Worm (Caenorhabditis elegans) whole organism, L1 larva: ENCODE data around the gene Y110A2AR.1.

Experiments used
- C04F5.9 ChIP-seq: sonication (generic microtip); optimal IDR thresholded peaks from 2 replicates; lab custom pipeline; 2016; ENCODE audit warnings: missing genetic modification characterization, missing compliant biosample characterization
- Y116A8C.19 ChIP-seq: sonication (generic microtip); optimal IDR thresholded peaks from 2 replicates; lab custom pipeline; 2016; ENCODE audit warnings: missing compliant biosample characterization, missing genetic modification characterization, borderline replicate concordance
- aha-1 ChIP-seq: fragments of 150-350 bp; optimal IDR thresholded peaks from 2 replicates; lab custom pipeline; 2014; ENCODE audit warnings: missing biosample characterization, missing genetic modification characterization
- aly-2 ChIP-seq: fragments of 150-350 bp; optimal IDR thresholded peaks from 2 replicates; lab custom pipeline; 2014; ENCODE audit warnings: missing biosample characterization, missing genetic modification characterization
- ama-1 ChIP-seq: fragments of 150-350 bp; optimal IDR thresholded peaks from 2 replicates; lab custom pipeline; 2014
- blmp-1 ChIP-seq: fragments of 150-350 bp; optimal IDR thresholded peaks from 2 replicates; lab custom pipeline; 2014; ENCODE audit warnings: missing biosample characterization, missing genetic modification characterization
- ceh-8 ChIP-seq: fragments of 200-800 bp; sonication (Bioruptor generic); optimal IDR thresholded peaks from 2 replicates; lab custom pipeline; 2018; ENCODE audit warnings: mild to moderate bottlenecking, missing genetic modification characterization, moderate library complexity, missing compliant biosample characterization
- ceh-88 ChIP-seq: fragments of 200-800 bp; sonication (Bioruptor generic); IDR thresholded peaks from 2 replicates; pipeline ENCODE4 v1.3.6; 2022; ENCODE audit warnings: missing genetic modification characterization, missing compliant biosample characterization
- ceh-90 ChIP-seq: sonication (generic microtip); optimal IDR thresholded peaks from 2 replicates; lab custom pipeline; 2016; ENCODE audit warnings: missing genetic modification characterization, missing compliant biosample characterization
- ces-1 ChIP-seq: fragments of 150-350 bp; optimal IDR thresholded peaks from 2 replicates; lab custom pipeline; 2014; ENCODE audit warnings: missing biosample characterization, missing genetic modification reagents, missing genetic modification characterization
- elt-2 ChIP-seq: sonication (generic microtip); optimal IDR thresholded peaks from 2 replicates; lab custom pipeline; 2016; ENCODE audit warnings: missing genetic modification characterization, mild to moderate bottlenecking, inconsistent platforms, missing compliant biosample characterization, missing genetic modification reagents
- ets-5 ChIP-seq: fragments of 200-800 bp; sonication (Bioruptor generic); IDR thresholded peaks from 2 replicates; pipeline ENCODE4 v1.3.6; 2022; ENCODE audit warnings: missing genetic modification characterization, missing compliant biosample characterization
- fkh-8 ChIP-seq: sonication (generic microtip); optimal IDR thresholded peaks from 2 replicates; lab custom pipeline; 2016; ENCODE audit warnings: mild to moderate bottlenecking, missing genetic modification characterization, missing compliant biosample characterization
- fos-1 ChIP-seq: fragments of 150-350 bp; optimal IDR thresholded peaks from 2 replicates; lab custom pipeline; 2014; ENCODE audit warnings: missing biosample characterization, missing genetic modification characterization
- hlh-4 ChIP-seq: sonication (generic microtip); optimal IDR thresholded peaks from 2 replicates; lab custom pipeline; 2016; ENCODE audit warnings: mild to moderate bottlenecking, missing genetic modification characterization, missing compliant biosample characterization
- irx-1 ChIP-seq: sonication (generic microtip); optimal IDR thresholded peaks from 2 replicates; lab custom pipeline; 2016; ENCODE audit warnings: missing genetic modification characterization, missing compliant biosample characterization
- isw-1 ChIP-seq: fragments of 200-800 bp; sonication (Bioruptor generic); IDR thresholded peaks from 2 replicates; pipeline ENCODE4 v1.3.6; 2022; ENCODE audit warnings: missing genetic modification characterization, missing compliant biosample characterization
- lin-14 ChIP-seq: fragments of 200-800 bp; sonication (Bioruptor generic); optimal IDR thresholded peaks from 2 replicates; lab custom pipeline; 2018; ENCODE audit warnings: mild to moderate bottlenecking, missing genetic modification characterization, moderate library complexity, missing compliant biosample characterization
- lin-35 ChIP-seq, 2 experiments: fragments of 150-350 bp; optimal IDR thresholded peaks; 2 replicates each; lab custom pipeline; 2014; ENCODE audit warnings: missing biosample characterization in 2 of 2, missing genetic modification characterization in 2 of 2, missing genetic modification reagents in 2 of 2
- lir-3 ChIP-seq: sonication (generic microtip); optimal IDR thresholded peaks from 2 replicates; lab custom pipeline; 2016; ENCODE audit warnings: mild to moderate bottlenecking, missing genetic modification characterization, moderate library complexity, missing compliant biosample characterization; ENCODE audit not compliant: poor library complexity
- mef-2 ChIP-seq: fragments of 150-350 bp; optimal IDR thresholded peaks from 2 replicates; lab custom pipeline; 2014; ENCODE audit warnings: missing biosample characterization, missing genetic modification characterization
- mep-1 ChIP-seq: fragments of 150-350 bp; optimal IDR thresholded peaks from 2 replicates; lab custom pipeline; 2014; ENCODE audit warnings: missing biosample characterization, missing genetic modification characterization
- nhr-19 ChIP-seq: fragments of 200-800 bp; sonication (Bioruptor generic); conservative IDR thresholded peaks from 2 replicates; pipeline ENCODE4 v1.3.6; 2022; ENCODE audit warnings: missing genetic modification characterization, missing compliant biosample characterization
- nhr-28 ChIP-seq: fragments of 150-350 bp; optimal IDR thresholded peaks from 2 replicates; lab custom pipeline; 2014; ENCODE audit warnings: missing biosample characterization, missing genetic modification characterization
- nhr-85 ChIP-seq: sonication (generic microtip); peaks from one replicate; lab custom pipeline; 2016; ENCODE audit warnings: missing genetic modification characterization, inconsistent platforms, missing compliant biosample characterization
- nhr-90 ChIP-seq: sonication (generic microtip); optimal IDR thresholded peaks from 2 replicates; lab custom pipeline; 2016; ENCODE audit warnings: mild to moderate bottlenecking, missing genetic modification characterization, missing compliant biosample characterization; ENCODE audit not compliant: poor library complexity
- pax-3 ChIP-seq: fragments of 200-800 bp; sonication (Bioruptor generic); optimal IDR thresholded peaks from 2 replicates; lab custom pipeline; 2018; ENCODE audit warnings: mild to moderate bottlenecking, missing genetic modification characterization, moderate library complexity, missing compliant biosample characterization
- pqm-1 ChIP-seq: sonication (generic microtip); optimal IDR thresholded peaks from 3 replicates; lab custom pipeline; 2017; ENCODE audit warnings: missing biosample characterization, missing genetic modification characterization
- skn-1 ChIP-seq: fragments of 150-350 bp; optimal IDR thresholded peaks from 2 replicates; lab custom pipeline; 2014; ENCODE audit warnings: missing biosample characterization, missing genetic modification characterization
- snpc-4 ChIP-seq: fragments of 150-350 bp; optimal IDR thresholded peaks from 2 replicates; lab custom pipeline; 2014; ENCODE audit warnings: missing biosample characterization, missing genetic modification characterization
- snu-23 ChIP-seq: sonication (generic microtip); optimal IDR thresholded peaks from 2 replicates; lab custom pipeline; 2016; ENCODE audit warnings: missing genetic modification characterization, missing compliant biosample characterization
- sox-4 ChIP-seq: sonication (generic microtip); optimal IDR thresholded peaks from 2 replicates; lab custom pipeline; 2016; ENCODE audit warnings: missing genetic modification characterization, missing compliant biosample characterization
- sptf-1 ChIP-seq: fragments of 150-350 bp; optimal IDR thresholded peaks from 2 replicates; lab custom pipeline; 2014; ENCODE audit warnings: missing biosample characterization, missing genetic modification characterization
- sup-37 ChIP-seq: fragments of 200-800 bp; sonication (Bioruptor generic); optimal IDR thresholded peaks from 2 replicates; lab custom pipeline; 2018; ENCODE audit warnings: mild to moderate bottlenecking, missing genetic modification characterization, missing compliant biosample characterization
- tbx-2 ChIP-seq: sonication (generic microtip); optimal IDR thresholded peaks from 2 replicates; lab custom pipeline; 2016; ENCODE audit warnings: missing genetic modification characterization, missing compliant biosample characterization
- tlp-1 ChIP-seq: fragments of 150-350 bp; optimal IDR thresholded peaks from 2 replicates; lab custom pipeline; 2014; ENCODE audit warnings: missing biosample characterization, missing genetic modification characterization
- unc-130 ChIP-seq: fragments of 150-350 bp; optimal IDR thresholded peaks from 2 replicates; lab custom pipeline; 2017; ENCODE audit warnings: missing biosample characterization, missing genetic modification characterization, inconsistent platforms
- unc-30 ChIP-seq: sonication (generic microtip); optimal IDR thresholded peaks from 2 replicates; lab custom pipeline; 2017; ENCODE audit warnings: missing biosample characterization, missing genetic modification characterization
- unc-62 ChIP-seq: fragments of 150-350 bp; optimal IDR thresholded peaks from 2 replicates; lab custom pipeline; 2014; ENCODE audit warnings: missing biosample characterization, missing genetic modification reagents, missing genetic modification characterization
- zip-4 ChIP-seq: fragments of 200-800 bp; sonication (Bioruptor generic); optimal IDR thresholded peaks from 2 replicates; lab custom pipeline; 2018; ENCODE audit warnings: mild to moderate bottlenecking, missing genetic modification characterization, moderate library complexity, missing compliant biosample characterization

The Y110A2AR.1 gene

DNA sequence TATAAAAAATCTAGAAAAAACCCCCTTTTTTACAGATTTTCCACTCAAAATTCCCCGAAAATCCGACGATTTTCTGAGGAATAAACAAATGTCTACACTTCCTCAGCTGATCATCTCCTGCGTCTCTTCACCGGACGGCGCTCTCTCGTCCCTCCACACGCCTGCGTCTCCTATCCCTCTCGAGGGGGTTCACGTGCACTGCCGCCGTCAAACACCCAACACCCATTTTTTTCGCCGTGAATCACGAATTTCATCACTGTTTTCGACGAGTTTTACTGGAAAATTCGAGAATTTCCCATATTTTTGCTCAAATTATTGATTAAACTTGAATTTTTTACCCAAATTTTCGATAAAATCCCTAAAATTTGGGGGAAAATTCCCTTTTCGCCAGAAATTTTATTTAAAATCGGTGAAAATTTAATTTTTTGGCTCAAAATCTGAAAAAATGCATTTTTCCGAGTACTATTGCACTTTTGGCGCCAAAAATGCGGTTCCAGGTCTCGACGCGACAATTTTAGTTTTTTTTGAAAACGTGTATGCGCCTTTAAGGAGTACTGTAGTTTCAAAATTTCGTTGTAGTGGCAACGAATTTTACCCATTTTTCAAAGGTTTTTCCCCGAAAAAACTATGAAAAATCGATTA, 1.4 kb downstream of the Y110A2AR.1 start (continued):
- TF ChIP-seq nhr-19: no peak; the same call in none of the 2 replicates
- TF ChIP-seq snpc-4 (tag; lab: Kevin White, UChicago): peak; percentile 36
- TF ChIP-seq sptf-1 (tag; lab: Kevin White, UChicago): no peak
- TF ChIP-seq nhr-85 (tag; lab: Kevin White, UChicago): peak; percentile 46
- TF ChIP-seq fkh-8: peak; percentile 79
- TF ChIP-seq hlh-4 (tag; lab: Kevin White, UChicago): no peak
- no peak for TF ChIP-seq elt-2 (tag; lab: Kevin White, UChicago)
- no peak for TF ChIP-seq unc-62 (GFP tag; lab: Kevin White, UChicago)
- TF ChIP-seq ces-1 (GFP tag; lab: Kevin White, UChicago): no peak
- TF ChIP-seq tbx-2 (tag; lab: Kevin White, UChicago): peak; percentile 53
- TF ChIP-seq nhr-28 (tag; lab: Kevin White, UChicago): no peak
- TF ChIP-seq mef-2 (tag; lab: Kevin White, UChicago): no peak
- TF ChIP-seq ceh-90: no peak
- TF ChIP-seq sox-4: no peak
- TF ChIP-seq C04F5.9 (tag; lab: Kevin White, UChicago): peak; percentile 13
- peak; percentile 7 for TF ChIP-seq irx-1 (tag; lab: Kevin White, UChicago)
- no peak for TF ChIP-seq ama-1 (lab: Kevin White, UChicago)
- no peak for TF ChIP-seq aha-1 (tag; lab: Kevin White, UChicago)
- peak; percentile 21 for TF ChIP-seq nhr-90
- no peak for TF ChIP-seq ceh-88 (GFP tag; lab: Robert Waterston, UW)
- TF ChIP-seq ets-5: no peak
- no peak for TF ChIP-seq lir-3 (tag; lab: Kevin White, UChicago)
- no peak for TF ChIP-seq blmp-1 (tag; lab: Kevin White, UChicago)
- TF ChIP-seq Y116A8C.19 (tag; lab: Kevin White, UChicago): no peak
- TF ChIP-seq snu-23 (GFP tag; lab: Kevin White, UChicago): peak; percentile 74
- TF ChIP-seq isw-1 (GFP tag; lab: Robert Waterston, UW): peak; percentile 32
- no peak for TF ChIP-seq unc-30 (tag; lab: Kevin White, UChicago)
- peak; percentile 54 for TF ChIP-seq pax-3 (tag; lab: Kevin White, UChicago)
- TF ChIP-seq fos-1 (tag; lab: Kevin White, UChicago): no peak
- TF ChIP-seq skn-1 (tag; lab: Kevin White, UChicago): peak; percentile 80
- TF ChIP-seq mep-1 (tag; lab: Kevin White, UChicago): peak; percentile 72
- no peak for TF ChIP-seq ceh-8
- TF ChIP-seq tlp-1 (tag; lab: Kevin White, UChicago): no peak
- TF ChIP-seq aly-2: no peak
- TF ChIP-seq pqm-1 (tag; lab: Kevin White, UChicago): no peak
- no peak for TF ChIP-seq unc-130 (tag; lab: Kevin White, UChicago)
- TF ChIP-seq zip-4 (GFP tag; lab: Kevin White, UChicago): no peak
- peak; percentile 85 for TF ChIP-seq lin-14 (GFP tag; lab: Kevin White, UChicago)

DNA sequence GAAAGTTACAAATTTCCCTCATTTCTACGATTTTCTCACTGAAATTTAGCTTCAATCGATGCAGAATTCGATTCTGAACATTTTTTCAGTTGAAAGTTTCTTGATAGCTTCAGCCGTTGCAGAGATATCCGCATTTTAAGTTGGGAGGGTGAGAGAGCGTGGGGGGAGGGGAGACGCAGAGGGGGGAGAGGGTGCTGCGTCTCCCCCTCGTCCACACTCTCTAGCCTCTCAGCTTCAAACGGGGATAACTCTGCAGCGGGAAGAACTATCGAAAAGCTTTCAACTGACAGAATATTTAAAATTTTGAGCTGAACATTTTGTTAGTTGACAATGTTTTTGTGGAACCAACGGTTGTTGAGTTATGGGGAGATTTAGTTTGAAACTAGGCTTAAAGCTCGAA, 2.4 kb downstream of the Y110A2AR.1 start:
- no peak for TF ChIP-seq sup-37 (GFP tag; lab: Kevin White, UChicago)
- no peak for TF ChIP-seq elt-2 (tag; lab: Kevin White, UChicago)

DNA sequence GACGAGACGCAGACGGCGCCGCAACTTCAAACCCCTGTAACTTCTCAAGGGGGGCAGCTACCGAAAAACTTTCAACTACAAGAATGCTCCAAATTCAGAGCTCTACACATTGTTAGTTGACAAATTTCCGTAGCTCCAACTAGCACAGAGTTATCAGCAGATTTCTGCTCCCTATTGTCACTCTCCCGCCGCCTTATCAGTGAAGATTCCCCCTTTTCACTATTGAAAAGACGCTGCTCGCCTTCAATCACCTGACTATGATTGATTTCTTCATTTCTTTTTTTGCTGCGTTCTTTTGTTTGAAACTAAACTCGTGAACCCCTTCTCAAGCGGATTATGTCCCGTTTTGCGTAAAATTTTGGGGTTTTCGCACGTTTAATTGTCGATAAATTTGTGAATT, 2.8 kb downstream of the Y110A2AR.1 start:
- peak; percentile 41 for TF ChIP-seq elt-2 (tag; lab: Kevin White, UChicago)
- TF ChIP-seq hlh-4 (tag; lab: Kevin White, UChicago): no peak
- TF ChIP-seq lin-35 (GFP tag; optimal IDR thresholded peaks at IDR 0.05; lab: Kevin White, UChicago): peak in 1 of 2 experiments; percentile 34
- TF ChIP-seq fkh-8: no peak
- TF ChIP-seq, all 84 proteins: peak for 2
